Worm (Caenorhabditis elegans): ENCODE data around the gene W02A2.9.

DNA sequence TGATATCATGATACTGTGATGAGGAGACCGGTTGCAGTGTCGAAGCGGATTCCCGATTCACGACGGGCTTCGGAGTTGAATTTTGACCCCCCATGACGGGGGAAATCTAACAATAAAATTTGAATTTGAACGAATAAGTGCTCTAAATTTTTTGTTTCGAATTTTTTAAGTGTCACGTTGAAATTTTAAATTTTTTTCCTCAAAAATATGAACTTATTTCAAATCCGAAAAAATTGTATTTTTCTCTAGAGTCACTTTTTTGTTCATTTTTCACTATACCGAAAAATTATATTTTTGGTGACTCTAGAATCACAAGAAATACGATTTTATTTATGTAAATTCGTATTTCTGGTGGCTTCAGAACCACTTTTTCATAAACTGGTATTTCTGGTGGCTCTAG, 11.0 kb downstream of the W02A2.9 start, which contains the start of gene W02A2.8:
- no peak for TF ChIP-seq lin-35 (GFP tag; optimal IDR thresholded peaks at IDR 0.05)
- TF ChIP-seq ztf-6 (GFP tag; IDR thresholded peaks at IDR 0.05), result no peak
- no peak for TF ChIP-seq K11D2.4 (GFP tag; IDR thresholded peaks at IDR 0.05)
- TF ChIP-seq ekl-4 (GFP tag; IDR thresholded peaks at IDR 0.05), result no peak
- TF ChIP-seq him-1 (tag; optimal IDR thresholded peaks at IDR 0.05), result no peak
- TF ChIP-seq snpc-4 (GFP tag; optimal IDR thresholded peaks at IDR 0.05), result no peak
- no peak for TF ChIP-seq snpc-4 (tag; optimal IDR thresholded peaks at IDR 0.05)
